Fruit fly (Drosophila melanogaster) whole organism, embryonic: ENCODE data around the gene CG15914.

Source experiments
- BEAF-32 ChIP-seq: fragments of 200-800 bp; sonication (Bioruptor generic); optimal IDR thresholded peaks from 3 replicates; lab custom pipeline; 2017; ENCODE audit warnings: missing biosample characterization, missing genetic modification characterization, mild to moderate bottlenecking, moderate library complexity, missing genetic modification reagents
- CG10267 ChIP-seq: fragments of 200-800 bp; sonication (Bioruptor generic); optimal IDR thresholded peaks from 2 replicates; lab custom pipeline; 2018; ENCODE audit warnings: missing biosample characterization, mild to moderate bottlenecking, missing genetic modification characterization, moderate library complexity
- CG10979 ChIP-seq: fragments of 200-800 bp; sonication (Bioruptor generic); optimal IDR thresholded peaks from 2 replicates; lab custom pipeline; 2018; ENCODE audit warnings: missing biosample characterization, mild to moderate bottlenecking, missing genetic modification characterization, moderate library complexity
- CG11247 ChIP-seq: fragments of 200-800 bp; sonication (Bioruptor generic); IDR thresholded peaks from 2 replicates; pipeline ENCODE4 v1.3.6; 2022; ENCODE audit warnings: missing biosample characterization, missing genetic modification characterization
- CG12659 ChIP-seq: fragments of 200-800 bp; sonication (Bioruptor generic); optimal IDR thresholded peaks from 3 replicates; lab custom pipeline; 2017; ENCODE audit warnings: mild to moderate bottlenecking, missing biosample characterization, missing genetic modification reagents, missing genetic modification characterization
- CG13424 ChIP-seq: fragments of 200-800 bp; sonication (Bioruptor generic); optimal IDR thresholded peaks from 2 replicates; lab custom pipeline; 2019; ENCODE audit warnings: missing biosample characterization, mild to moderate bottlenecking, missing genetic modification characterization, moderate library complexity
- CG13775 ChIP-seq: fragments of 200-800 bp; sonication (Bioruptor generic); optimal IDR thresholded peaks from 3 replicates; lab custom pipeline; 2017; ENCODE audit warnings: missing biosample characterization, mild to moderate bottlenecking, missing genetic modification characterization
- CG15696 ChIP-seq: fragments of 200-800 bp; sonication (Bioruptor generic); optimal IDR thresholded peaks from 2 replicates; lab custom pipeline; 2019; ENCODE audit warnings: missing biosample characterization, mild to moderate bottlenecking, missing genetic modification characterization, moderate library complexity
- CG1603 ChIP-seq: fragments of 200-800 bp; sonication (Bioruptor generic); optimal IDR thresholded peaks from 2 replicates; lab custom pipeline; 2019; ENCODE audit warnings: missing biosample characterization, mild to moderate bottlenecking, missing genetic modification characterization, moderate library complexity
- CG16815 ChIP-seq: fragments of 200-800 bp; sonication (Bioruptor generic); optimal IDR thresholded peaks from 3 replicates; lab custom pipeline; 2017; ENCODE audit warnings: missing biosample characterization, mild to moderate bottlenecking, missing genetic modification characterization
- CG17361 ChIP-seq: fragments of 200-800 bp; sonication (Bioruptor generic); IDR thresholded peaks from 3 replicates; pipeline ENCODE4 v1.3.6; 2022; ENCODE audit warnings: missing biosample characterization, missing genetic modification characterization
- CG18619 ChIP-seq: fragments of 200-800 bp; sonication (Bioruptor generic); optimal IDR thresholded peaks from 3 replicates; lab custom pipeline; 2017; ENCODE audit warnings: missing biosample characterization, mild to moderate bottlenecking, missing genetic modification characterization
- CG2678 ChIP-seq: fragments of 200-800 bp; sonication (Bioruptor generic); optimal IDR thresholded peaks from 3 replicates; lab custom pipeline; 2019; ENCODE audit warnings: missing biosample characterization, mild to moderate bottlenecking, missing genetic modification characterization, moderate library complexity
- CG2712 ChIP-seq: fragments of 200-800 bp; optimal IDR thresholded peaks from 3 replicates; lab custom pipeline; 2019; ENCODE audit warnings: missing biosample characterization, mild to moderate bottlenecking, missing genetic modification characterization, moderate library complexity
- CG30020 ChIP-seq: fragments of 200-800 bp; optimal IDR thresholded peaks from 2 replicates; lab custom pipeline; 2019; ENCODE audit warnings: missing biosample characterization, mild to moderate bottlenecking, missing genetic modification characterization, moderate library complexity
- CG32532 ChIP-seq: fragments of 200-800 bp; sonication (Bioruptor generic); IDR thresholded peaks from 2 replicates; pipeline ENCODE4 v1.3.6; 2022; ENCODE audit warnings: missing biosample characterization, missing genetic modification characterization
- CG3995 ChIP-seq: fragments of 200-800 bp; sonication (Bioruptor generic); optimal IDR thresholded peaks from 3 replicates; lab custom pipeline; 2016; ENCODE audit warnings: missing biosample characterization, missing genetic modification characterization
- CG4282 ChIP-seq: fragments of 200-800 bp; sonication (Bioruptor generic); optimal IDR thresholded peaks from 2 replicates; lab custom pipeline; 2016; ENCODE audit warnings: missing biosample characterization, missing genetic modification characterization
- CG6654 ChIP-seq: fragments of 200-800 bp; sonication (Bioruptor generic); optimal IDR thresholded peaks from 2 replicates; lab custom pipeline; 2017; ENCODE audit warnings: missing biosample characterization, mild to moderate bottlenecking, missing genetic modification characterization
- CG7357 ChIP-seq: fragments of 200-800 bp; sonication (Bioruptor generic); IDR thresholded peaks from 3 replicates; pipeline ENCODE4 v1.3.6; 2022; ENCODE audit warnings: missing biosample characterization, missing genetic modification characterization
- CG9797 ChIP-seq: fragments of 200-800 bp; sonication (Bioruptor generic); optimal IDR thresholded peaks from 3 replicates; lab custom pipeline; 2018; ENCODE audit warnings: missing biosample characterization, mild to moderate bottlenecking, missing genetic modification characterization
- Chrac-16 ChIP-seq: fragments of 200-800 bp; sonication (Bioruptor generic); optimal IDR thresholded peaks from 3 replicates; lab custom pipeline; 2016; ENCODE audit warnings: missing biosample characterization, missing genetic modification characterization
- CoRest ChIP-seq: fragments of 200-800 bp; sonication (Bioruptor generic); optimal IDR thresholded peaks from 3 replicates; lab custom pipeline; 2018; ENCODE audit warnings: missing biosample characterization, mild to moderate bottlenecking, missing genetic modification characterization, moderate library complexity
- D ChIP-seq, 2 experiments: fragments of 200-800 bp in 1 of 2; fragments of >200 bp in 1 of 2; sonication (Bioruptor generic) in 1 of 2; optimal IDR thresholded peaks; 2 replicates in 1 of 2; 3 replicates in 1 of 2; lab custom pipeline; 2017; ENCODE audit warnings: mild to moderate bottlenecking in 1 of 2, missing biosample characterization in 1 of 2, missing genetic modification characterization in 1 of 2, missing genetic modification reagents in 1 of 2
- Dek ChIP-seq: fragments of 200-800 bp; sonication (Bioruptor generic); optimal IDR thresholded peaks from 3 replicates; lab custom pipeline; 2019; ENCODE audit warnings: missing biosample characterization, mild to moderate bottlenecking, missing genetic modification characterization, moderate library complexity
- Gug ChIP-seq: fragments of 200-800 bp; sonication (Bioruptor generic); IDR thresholded peaks from 4 replicates; pipeline ENCODE4 v1.3.6; 2022; ENCODE audit warnings: missing biosample characterization, missing genetic modification characterization
- Lhr ChIP-seq: fragments of 200-800 bp; sonication (Bioruptor generic); optimal IDR thresholded peaks from 3 replicates; lab custom pipeline; 2017; ENCODE audit warnings: mild to moderate bottlenecking, missing biosample characterization, missing genetic modification reagents, missing genetic modification characterization
- Mrtf ChIP-seq: fragments of 200-800 bp; sonication (Bioruptor generic); IDR thresholded peaks from 3 replicates; pipeline ENCODE4 v1.3.6; 2022; ENCODE audit warnings: missing biosample characterization, missing genetic modification characterization
- Sox100B ChIP-seq: fragments of 200-800 bp; sonication (Bioruptor generic); optimal IDR thresholded peaks from 3 replicates; lab custom pipeline; 2018; ENCODE audit warnings: missing biosample characterization, mild to moderate bottlenecking, missing genetic modification characterization
- Sox102F ChIP-seq: fragments of 200-800 bp; sonication (Bioruptor generic); optimal IDR thresholded peaks from 2 replicates; lab custom pipeline; 2018; ENCODE audit warnings: missing biosample characterization, mild to moderate bottlenecking, missing genetic modification characterization, moderate library complexity
- Sry-β ChIP-seq: fragments of 200-800 bp; sonication (Bioruptor generic); optimal IDR thresholded peaks from 2 replicates; lab custom pipeline; 2018; ENCODE audit warnings: missing biosample characterization, mild to moderate bottlenecking, missing genetic modification characterization, moderate library complexity
- Taf1 ChIP-seq: fragments of 200-800 bp; sonication (Bioruptor generic); IDR thresholded peaks from 2 replicates; pipeline ENCODE4 v1.3.6; 2022; ENCODE audit warnings: missing biosample characterization, missing genetic modification characterization
- Usf ChIP-seq: fragments of 200-800 bp; sonication (Bioruptor generic); optimal IDR thresholded peaks from 2 replicates; lab custom pipeline; 2017; ENCODE audit warnings: missing genotype, missing biosample characterization, missing genetic modification characterization
- aop ChIP-seq: fragments of 200-800 bp; sonication (Bioruptor generic); IDR thresholded peaks from 2 replicates; pipeline ENCODE4 v1.3.6; 2022; ENCODE audit warnings: missing biosample characterization, missing genetic modification characterization
- bcd ChIP-seq: fragments of 200-800 bp; sonication (Bioruptor generic); optimal IDR thresholded peaks from 2 replicates; lab custom pipeline; 2017; ENCODE audit warnings: missing biosample characterization, mild to moderate bottlenecking, missing genetic modification characterization
- cg ChIP-seq: fragments of 200-800 bp; sonication (Bioruptor generic); optimal IDR thresholded peaks from 3 replicates; lab custom pipeline; 2019; ENCODE audit warnings: missing biosample characterization, mild to moderate bottlenecking, missing genetic modification characterization, moderate library complexity
- eve ChIP-seq, 2 experiments: fragments of >200 bp; optimal IDR thresholded peaks; 2 replicates each; lab custom pipeline; 2017; ENCODE audit warnings: missing biosample characterization in 2 of 2, missing genetic modification characterization in 2 of 2
- gfzf ChIP-seq: fragments of 200-800 bp; sonication (Bioruptor generic); optimal IDR thresholded peaks from 2 replicates; lab custom pipeline; 2016; ENCODE audit warnings: missing biosample characterization, mild to moderate bottlenecking, missing genetic modification characterization, moderate library complexity
- inv ChIP-seq: fragments of 200-800 bp; sonication (Bioruptor generic); IDR thresholded peaks from 2 replicates; pipeline ENCODE4 v1.3.6; 2022; ENCODE audit warnings: missing biosample characterization, missing genetic modification characterization; ENCODE audit not compliant: partially characterized antibody
- kah ChIP-seq: fragments of 200-800 bp; sonication (Bioruptor generic); optimal IDR thresholded peaks from 2 replicates; lab custom pipeline; 2018; ENCODE audit warnings: missing biosample characterization, mild to moderate bottlenecking, missing genetic modification characterization
- lola ChIP-seq, 3 experiments: fragments of >200 bp in 2 of 3; fragments of 200-800 bp in 1 of 3; sonication (Bioruptor generic) in 1 of 3; optimal IDR thresholded peaks; 2 replicates each; lab custom pipeline; 2017 to 2019; ENCODE audit warnings: missing biosample characterization in 3 of 3, missing genetic modification characterization in 3 of 3, mild to moderate bottlenecking in 1 of 3, moderate library complexity in 1 of 3
- nom ChIP-seq: fragments of 200-800 bp; sonication (Bioruptor generic); optimal IDR thresholded peaks from 2 replicates; lab custom pipeline; 2017; ENCODE audit warnings: missing biosample characterization, missing genetic modification characterization, mild to moderate bottlenecking, moderate library complexity, missing genetic modification reagents
- sc ChIP-seq, 3 experiments: fragments of >200 bp in 2 of 3; fragments of 200-800 bp in 1 of 3; sonication (Bioruptor generic) in 1 of 3; optimal IDR thresholded peaks; 2 replicates in 2 of 3; 3 replicates in 1 of 3; lab custom pipeline; 2017; ENCODE audit warnings: mild to moderate bottlenecking in 1 of 3, missing biosample characterization in 1 of 3, missing genetic modification characterization in 1 of 3, missing genetic modification reagents in 1 of 3
- ssp ChIP-seq: fragments of 200-800 bp; sonication (Bioruptor generic); IDR thresholded peaks from 2 replicates; pipeline ENCODE4 v1.3.6; 2022; ENCODE audit warnings: missing biosample characterization, missing genetic modification characterization
- sug ChIP-seq: fragments of 200-800 bp; optimal IDR thresholded peaks from 2 replicates; lab custom pipeline; 2019; ENCODE audit warnings: missing biosample characterization, mild to moderate bottlenecking, missing genetic modification characterization, moderate library complexity
- tin ChIP-seq: fragments of 200-800 bp; sonication (Bioruptor generic); optimal IDR thresholded peaks from 3 replicates; lab custom pipeline; 2016; ENCODE audit warnings: missing biosample characterization, missing genetic modification characterization

Gene CG15914

DNA sequence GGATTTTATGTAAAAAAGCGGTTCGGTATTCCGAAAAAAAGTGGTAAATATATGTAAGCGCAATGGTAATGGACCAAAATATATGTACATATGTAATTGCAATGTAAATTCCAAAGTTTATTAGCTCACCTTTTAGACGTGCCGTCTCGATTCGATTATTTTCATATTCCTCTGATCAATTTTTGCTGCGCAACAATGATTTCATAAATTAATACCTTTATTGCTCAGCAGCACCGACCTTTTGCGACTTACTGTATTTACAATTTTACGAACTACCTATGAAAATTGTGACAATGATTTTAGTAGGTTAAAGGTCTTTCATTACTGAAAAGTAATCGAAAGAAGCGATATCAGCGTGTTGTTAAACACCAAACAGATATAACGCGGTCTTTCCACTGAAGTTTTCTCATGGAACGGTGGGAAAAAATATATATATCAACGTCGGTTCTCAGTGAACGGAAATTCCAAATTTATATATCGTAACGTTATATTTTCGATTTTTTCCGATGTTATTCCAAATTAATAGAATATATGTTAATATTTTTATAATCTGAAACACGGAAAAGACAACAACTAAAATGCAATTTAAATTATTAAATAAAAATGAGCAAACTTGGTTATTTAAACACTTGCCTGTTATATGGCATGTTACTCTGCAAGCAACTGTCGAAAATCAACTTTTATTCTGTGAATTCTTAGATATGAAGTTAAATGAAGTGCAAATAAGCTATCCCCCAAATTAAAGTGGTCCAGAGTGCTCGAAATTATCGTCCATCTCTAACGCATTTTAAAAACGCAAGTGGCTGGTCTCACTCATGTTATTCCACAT is 36.8 kb downstream of the CG15914 start, which contains the start of the genes MSBP and CG15916 (continued):
- TF ChIP-seq Lhr (GFP tag; lab: Kevin White, UChicago), result peak; percentile 29
- TF ChIP-seq Mrtf (GFP tag; lab: Robert Waterston, UW), result 0 out of 3 replicates have a peak, but pooled peaks have one; percentile 27
- TF ChIP-seq cg (GFP tag; lab: Kevin White, UChicago), result no peak
- no peak for TF ChIP-seq Sox102F (GFP tag; lab: Kevin White, UChicago)
- peak; percentile 13 for TF ChIP-seq Dek (tag; lab: Kevin White, UChicago)
- TF ChIP-seq Gug (GFP tag; lab: Robert Waterston, UW), result no peak
- TF ChIP-seq tin (GFP tag; lab: Kevin White, UChicago), result peak; percentile 22
- peak; percentile 41 for TF ChIP-seq CG2712 (tag; lab: Kevin White, UChicago)
- TF ChIP-seq CG13424, result peak; percentile 46
- TF ChIP-seq kah (GFP tag; lab: Kevin White, UChicago), result no peak
- TF ChIP-seq aop (GFP tag; lab: Robert Waterston, UW), result no peak
- TF ChIP-seq CG6654 (GFP tag; lab: Kevin White, UChicago), result no peak
- TF ChIP-seq gfzf, result peak; percentile 59
- no peak for TF ChIP-seq sc (optimal IDR thresholded peaks at IDR 0.05; lab: Kevin White, UChicago)
- peak; percentile 8 for TF ChIP-seq sc (GFP tag; optimal IDR thresholded peaks at IDR 0.05; lab: Kevin White, UChicago)
- TF ChIP-seq Chrac-16 (GFP tag; lab: Kevin White, UChicago), result peak; percentile 26
- TF ChIP-seq CG1603 (tag; lab: Kevin White, UChicago), result peak; percentile 12
- TF ChIP-seq CG9797 (GFP tag; lab: Kevin White, UChicago), result no peak
- peak; percentile 74; the same call in 1 of the 3 replicates for TF ChIP-seq CG17361 (GFP tag; lab: Robert Waterston, UW)
- peak; percentile 92 for TF ChIP-seq CG7357
- peak; percentile 76 for TF ChIP-seq CG3995
- TF ChIP-seq CG10267 (tag; lab: Kevin White, UChicago), result peak; percentile 70
- TF ChIP-seq CoRest (tag; lab: Kevin White, UChicago), result peak; percentile 73
- TF ChIP-seq sug (tag; lab: Kevin White, UChicago), result peak; percentile 20
- peak; percentile 27 for TF ChIP-seq CG18619
- peak; percentile 50 for TF ChIP-seq CG13775 (GFP tag; lab: Kevin White, UChicago)
- TF ChIP-seq lola (GFP tag; optimal IDR thresholded peaks at IDR 0.05; lab: Kevin White, UChicago), result peak in 2 of 3 experiments; percentile 44 to 85
- 0 out of 2 replicates have a peak, but pooled peaks have one; percentile 8 for TF ChIP-seq Taf1 (GFP tag; lab: Robert Waterston, UW)
- TF ChIP-seq ssp (GFP tag; lab: Robert Waterston, UW), result peak; percentile 93
- TF ChIP-seq bcd (GFP tag; lab: Kevin White, UChicago), result peak; percentile 39
- TF ChIP-seq Sry-β, result no peak
- TF ChIP-seq CG15696 (tag; lab: Kevin White, UChicago), result peak; percentile 12
- peak; percentile 58 for TF ChIP-seq CG2678
- 0 out of 2 replicates have a peak, but pooled peaks have one; percentile 24 for TF ChIP-seq CG11247 (GFP tag; lab: Robert Waterston, UW)
- peak; percentile 72 for TF ChIP-seq BEAF-32 (GFP tag; lab: Kevin White, UChicago)
- TF ChIP-seq D (optimal IDR thresholded peaks at IDR 0.05; lab: Kevin White, UChicago), result no peak
- TF ChIP-seq D (GFP tag; optimal IDR thresholded peaks at IDR 0.05; lab: Kevin White, UChicago), result peak; percentile 37
- peak; percentile 69 for TF ChIP-seq nom (GFP tag; lab: Kevin White, UChicago)
- no peak for TF ChIP-seq CG32532 (GFP tag; lab: Robert Waterston, UW)
- no peak for TF ChIP-seq CG4282 (GFP tag; lab: Kevin White, UChicago)
- no peak for TF ChIP-seq eve (GFP tag; optimal IDR thresholded peaks at IDR 0.05; lab: Kevin White, UChicago)
- TF ChIP-seq Sox100B (GFP tag; lab: Kevin White, UChicago), result peak; percentile 21
- TF ChIP-seq CG12659, result peak; percentile 46
- no peak for TF ChIP-seq inv
- peak; percentile 54 for TF ChIP-seq Usf
- peak; percentile 98 for TF ChIP-seq CG30020 (tag; lab: Kevin White, UChicago)
- TF ChIP-seq CG16815 (GFP tag; lab: Kevin White, UChicago), result peak; percentile 26
- peak; percentile 27 for TF ChIP-seq CG10979 (tag; lab: Kevin White, UChicago)
